Worm (Caenorhabditis elegans): Measurements from ENCODE around the gene fbf-2.

DNA sequence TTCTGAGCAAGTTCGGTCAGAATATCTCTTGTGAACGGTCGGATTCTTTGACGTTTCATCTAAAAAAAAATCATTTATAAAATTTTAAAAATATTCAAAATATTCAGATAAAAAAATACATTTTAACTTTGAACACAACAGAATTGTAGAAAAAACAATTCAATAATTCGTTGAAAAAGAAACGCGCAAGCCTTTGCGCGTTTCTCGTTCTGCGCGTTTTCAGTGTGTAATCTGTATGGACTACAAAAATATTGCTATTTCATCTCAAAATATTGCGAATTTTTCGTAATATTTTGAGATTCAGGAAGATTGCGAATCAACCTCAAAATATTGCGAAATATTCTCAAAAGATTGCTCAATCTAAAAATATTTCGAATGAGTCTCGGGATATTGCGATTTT, 35.4 kb downstream of the fbf-2 start, which contains the start of gene R12C12.7:
- TF ChIP-seq aly-2 (tag; optimal IDR thresholded peaks at IDR 0.05): no peak
- TF ChIP-seq pha-4 (GFP tag; IDR thresholded peaks at IDR 0.05): no peak
- TF ChIP-seq pha-4 (tag; optimal IDR thresholded peaks at IDR 0.05): no peak

All from whole organism, L4 larva.